Fruit fly (Drosophila melanogaster): ENCODE measurements around the gene CG7488.

dm6 chr3R:13036064-13036463 is 40.6 kb downstream of the CG7488 start:
- no peak for TF ChIP-seq psq (GFP tag; optimal IDR thresholded peaks at IDR 0.05)
- no peak for TF ChIP-seq CG17385 (GFP tag; optimal IDR thresholded peaks at IDR 0.05)
- TF ChIP-seq unc-4 (GFP tag; IDR thresholded peaks at IDR 0.05; ENCODE audit: partially characterized antibody): no peak
- TF ChIP-seq CG3407 (GFP tag; optimal IDR thresholded peaks at IDR 0.05): no peak
- no peak for TF ChIP-seq tio (GFP tag; optimal IDR thresholded peaks at IDR 0.05)
- TF ChIP-seq CG30403 (GFP tag; optimal IDR thresholded peaks at IDR 0.05): no peak
- no peak for TF ChIP-seq lilli (GFP tag; optimal IDR thresholded peaks at IDR 0.05)
- TF ChIP-seq CG12219 (GFP tag; optimal IDR thresholded peaks at IDR 0.05): no peak
- TF ChIP-seq p53 (GFP tag; optimal IDR thresholded peaks at IDR 0.05): no peak

Data from whole organism, embryonic.